Worm (Caenorhabditis elegans): Measurements from ENCODE around the gene F58G1.3.

The F58G1.3 gene

ce11 chrII:12884972-12885371, 43.2 kb downstream of the F58G1.3 start, which contains the start of gene sra-14:
TSS of gene sra-14 (plus strand) at chrII:12885272.
- TF ChIP-seq C38D4.7 (GFP tag; optimal IDR thresholded peaks at IDR 0.05) (no peak), odd-2 (tag; optimal IDR thresholded peaks at IDR 0.05) (no peak), mec-3 (tag; optimal IDR thresholded peaks at IDR 0.05; ENCODE audit: borderline replicate concordance) (no peak), ceh-48 (tag; optimal IDR thresholded peaks at IDR 0.05) (no peak), elt-4 (tag; optimal IDR thresholded peaks at IDR 0.05) (no peak), ahr-1 (tag; optimal IDR thresholded peaks at IDR 0.05) (no peak), pag-3 (tag; optimal IDR thresholded peaks at IDR 0.05; ENCODE audit: borderline replicate concordance) (no peak), sdc-2 (tag; optimal IDR thresholded peaks at IDR 0.05) (no peak), hlh-6 (tag; optimal IDR thresholded peaks at IDR 0.05) (no peak), hlh-8 (tag; optimal IDR thresholded peaks at IDR 0.05) (no peak)

DNA sequence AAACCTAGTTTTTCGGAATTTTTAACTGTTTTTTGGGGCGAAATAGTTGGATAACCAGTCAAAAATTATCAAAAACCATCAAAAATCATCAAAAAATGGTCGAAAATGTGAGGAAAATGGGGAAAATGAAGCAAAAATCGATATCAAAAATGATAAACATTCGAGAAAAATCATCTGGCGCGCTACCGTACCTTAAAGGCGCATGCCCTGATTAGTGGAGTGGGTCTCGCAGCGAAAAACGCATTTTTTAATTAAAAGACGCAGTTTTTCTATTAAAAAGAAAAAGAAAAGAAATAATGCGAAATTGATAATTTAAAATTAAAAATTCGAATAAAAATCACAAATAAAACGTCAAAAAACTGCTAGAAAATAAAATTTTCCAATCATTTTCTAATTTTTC, 47.7 kb downstream of the F58G1.3 start, which contains the start of gene F35C5.1:
Gene F35C5.1 (plus strand): TSS at position 399 of the 400 bp plus-strand sequence.
- TF ChIP-seq ceh-45 (GFP tag; IDR thresholded peaks at IDR 0.05) (no peak), elt-2 (tag; optimal IDR thresholded peaks at IDR 0.05) (no peak), C08G9.2 (tag; optimal IDR thresholded peaks at IDR 0.05) (no peak), rnt-1 (tag; optimal IDR thresholded peaks at IDR 0.05) (no peak), zip-5 (tag; optimal IDR thresholded peaks at IDR 0.05) (no peak), ceh-31 (tag; optimal IDR thresholded peaks at IDR 0.05) (no peak), elt-4 (tag; optimal IDR thresholded peaks at IDR 0.05) (no peak), madf-2 (tag; optimal IDR thresholded peaks at IDR 0.05) (no peak), Y22D7AL.16 (tag; optimal IDR thresholded peaks at IDR 0.05) (no peak), pha-4 (tag; optimal IDR thresholded peaks at IDR 0.05) (no peak), ceh-34 (tag; optimal IDR thresholded peaks at IDR 0.05) (no peak)

DNA sequence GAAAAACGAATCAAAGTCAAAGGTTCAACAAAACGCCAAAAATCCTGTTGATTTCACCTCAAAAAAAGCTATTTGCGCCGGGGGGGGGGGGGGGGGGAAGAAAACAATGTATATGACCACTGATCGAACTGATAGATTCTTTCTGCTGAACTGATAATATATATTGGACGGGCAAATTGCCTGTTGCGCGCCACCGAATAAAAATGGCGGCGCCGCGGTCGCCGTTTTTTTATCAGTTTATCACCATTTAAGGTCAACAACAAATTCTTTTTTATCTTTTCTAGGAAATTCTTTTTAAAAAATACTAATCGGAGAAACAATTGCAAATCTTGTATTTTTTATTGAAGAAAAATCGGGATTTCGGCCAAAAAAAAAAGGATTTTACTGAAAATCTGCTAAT, 48.4 kb downstream of the F58G1.3 start:
- TF ChIP-seq unc-86 (tag; optimal IDR thresholded peaks at IDR 0.05), result no peak
- no peak for TF ChIP-seq fax-1 (tag; optimal IDR thresholded peaks at IDR 0.05)
- no peak for TF ChIP-seq sox-4 (tag; optimal IDR thresholded peaks at IDR 0.05)
- TF ChIP-seq ceh-22 (tag; optimal IDR thresholded peaks at IDR 0.05), result no peak
- no peak for TF ChIP-seq odd-2 (tag; optimal IDR thresholded peaks at IDR 0.05)
- TF ChIP-seq pax-1 (tag; optimal IDR thresholded peaks at IDR 0.05), result no peak
- TF ChIP-seq sdc-2 (tag; optimal IDR thresholded peaks at IDR 0.05), result no peak
- TF ChIP-seq lim-6 (tag; optimal IDR thresholded peaks at IDR 0.05), result no peak
- no peak for TF ChIP-seq T23F11.4 (GFP tag; optimal IDR thresholded peaks at IDR 0.05)
- no peak for TF ChIP-seq ets-4 (tag; optimal IDR thresholded peaks at IDR 0.05)
- TF ChIP-seq F13H6.1 (tag; optimal IDR thresholded peaks at IDR 0.05), result no peak
- TF ChIP-seq mec-3 (tag; optimal IDR thresholded peaks at IDR 0.05; ENCODE audit: borderline replicate concordance), result no peak
- TF ChIP-seq ref-2 (tag; optimal IDR thresholded peaks at IDR 0.05), result no peak
- no peak for TF ChIP-seq ceh-14 (tag; optimal IDR thresholded peaks at IDR 0.05)
- no peak for TF ChIP-seq dve-1 (tag; optimal IDR thresholded peaks at IDR 0.05)
- no peak for TF ChIP-seq dmd-4 (tag; optimal IDR thresholded peaks at IDR 0.05; ENCODE audit: borderline replicate concordance)
- TF ChIP-seq eyg-1 (tag; optimal IDR thresholded peaks at IDR 0.05), result no peak
- no peak for TF ChIP-seq hlh-15 (tag; optimal IDR thresholded peaks at IDR 0.05)
- TF ChIP-seq nfya-1 (tag; optimal IDR thresholded peaks at IDR 0.05), result no peak
- no peak for TF ChIP-seq ceh-6 (GFP tag; optimal IDR thresholded peaks at IDR 0.05)

ce11 chrII:12878697-12879096, 49.4 kb downstream of the F58G1.3 start:
- TF ChIP-seq ceh-30 (tag; optimal IDR thresholded peaks at IDR 0.05) (no peak), hlh-30 (tag; optimal IDR thresholded peaks at IDR 0.05; ENCODE audit: insufficient read depth) (peak; percentile 21), ceh-2 (tag; optimal IDR thresholded peaks at IDR 0.05) (no peak), nhr-11 (tag; optimal IDR thresholded peaks at IDR 0.05) (no peak), ceh-18 (tag; optimal IDR thresholded peaks at IDR 0.05) (peak; percentile 37), elt-2 (tag; optimal IDR thresholded peaks at IDR 0.05) (peak; percentile 36), ceh-34 (tag; optimal IDR thresholded peaks at IDR 0.05) (no peak), che-1 (tag; optimal IDR thresholded peaks at IDR 0.05) (no peak), fkh-6 (tag; optimal IDR thresholded peaks at IDR 0.05) (no peak)

Measured in whole organism, late embryonic.